Worm (Caenorhabditis elegans) whole organism, L4/young adult: ENCODE results near the gene gid-7.

ENCODE experiments used
- W03F9.2 ChIP-seq: fragments of 150-350 bp; optimal IDR thresholded peaks from 2 replicates; lab custom pipeline; 2014; ENCODE audit warnings: missing biosample characterization, missing genetic modification characterization
- dao-5 ChIP-seq: sonication (generic microtip); optimal IDR thresholded peaks from 2 replicates; lab custom pipeline; 2016; ENCODE audit warnings: missing genotype, missing genetic modification characterization, moderate library complexity, missing compliant biosample characterization
- him-1 ChIP-seq: sonication (generic microtip); optimal IDR thresholded peaks from 2 replicates; lab custom pipeline; 2016; ENCODE audit warnings: missing genotype, missing genetic modification reagents, missing genetic modification characterization, missing compliant biosample characterization

DNA sequence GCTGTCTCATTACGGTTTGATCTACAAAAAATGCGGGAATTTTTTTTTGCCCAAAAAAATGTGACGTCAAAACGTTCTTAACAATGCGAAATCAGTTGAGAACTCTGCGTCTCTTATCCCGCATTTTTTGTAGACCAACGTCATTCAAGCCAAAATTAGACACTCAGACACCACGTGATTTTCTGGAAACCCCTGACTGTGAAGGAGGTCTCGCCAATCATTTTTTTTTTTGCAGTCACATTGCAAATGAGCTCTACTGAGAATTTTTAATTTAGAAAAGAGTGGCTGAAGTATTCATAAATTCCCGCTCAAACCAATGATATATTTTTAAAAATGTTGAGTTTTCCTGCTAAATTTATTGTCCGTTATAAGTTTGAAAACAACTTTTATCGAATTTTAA, 38.4 kb downstream of the gid-7 start:
- TF ChIP-seq him-1 (tag; lab: Kevin White, UChicago) (no peak), W03F9.2 (tag; lab: Kevin White, UChicago) (no peak), dao-5 (tag; lab: Kevin White, UChicago) (no peak)
